Worm (Caenorhabditis elegans): ENCODE measurements around the gene srd-67.

Gene srd-67

DNA sequence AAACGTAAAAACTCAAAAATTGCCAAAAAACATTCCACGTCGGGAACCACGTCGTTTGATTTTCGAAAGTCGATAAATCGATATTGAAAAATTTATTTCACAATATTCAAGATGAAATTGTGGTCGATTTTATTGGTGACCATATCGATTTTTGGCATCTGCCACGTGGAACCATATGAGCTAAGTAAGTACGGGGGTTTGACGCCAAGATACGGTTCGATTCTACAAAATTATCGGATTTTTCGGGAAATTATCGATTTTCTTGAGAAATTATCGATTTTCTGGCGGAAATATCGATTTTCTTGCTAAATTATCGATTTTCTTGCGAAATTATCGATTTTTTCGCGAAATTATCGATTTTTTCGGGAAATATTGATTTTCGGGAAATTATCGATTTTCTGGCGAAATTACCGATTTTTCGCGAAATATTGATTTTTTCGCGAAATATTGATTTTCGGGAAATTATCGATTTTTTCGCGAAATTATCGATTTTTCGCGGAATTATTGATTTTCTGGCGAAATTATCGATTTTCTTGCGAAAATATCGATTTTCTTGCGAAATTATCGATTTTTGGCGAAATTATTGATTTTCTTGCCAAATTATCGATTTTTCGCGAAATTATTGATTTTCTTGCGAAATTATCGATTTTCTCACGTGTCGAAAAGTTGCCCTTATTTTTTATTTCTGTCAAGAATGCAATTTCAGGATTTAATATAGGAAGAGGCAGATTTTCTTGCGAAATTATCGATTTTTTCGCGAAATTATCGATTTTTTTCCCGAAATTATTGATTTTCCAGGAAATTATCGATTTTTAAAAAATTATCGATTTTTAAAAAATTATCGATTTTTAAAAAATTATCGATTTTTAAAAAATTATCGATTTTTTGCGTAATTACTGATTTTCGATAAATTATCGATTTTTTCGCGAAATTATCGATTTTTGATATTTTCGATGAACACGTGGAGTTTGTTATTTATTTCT, 36.6 kb upstream of the srd-67 start, which contains the start of gene Y54F10BM.3:
Y54F10BM.3 (plus strand) TSS at position 51 of the 983 bp plus-strand sequence.
- TF ChIP-seq lin-13 (GFP tag; optimal IDR thresholded peaks at IDR 0.05), result no peak
- peak; percentile 97 for TF ChIP-seq ceh-28 (tag; optimal IDR thresholded peaks at IDR 0.05)

DNA sequence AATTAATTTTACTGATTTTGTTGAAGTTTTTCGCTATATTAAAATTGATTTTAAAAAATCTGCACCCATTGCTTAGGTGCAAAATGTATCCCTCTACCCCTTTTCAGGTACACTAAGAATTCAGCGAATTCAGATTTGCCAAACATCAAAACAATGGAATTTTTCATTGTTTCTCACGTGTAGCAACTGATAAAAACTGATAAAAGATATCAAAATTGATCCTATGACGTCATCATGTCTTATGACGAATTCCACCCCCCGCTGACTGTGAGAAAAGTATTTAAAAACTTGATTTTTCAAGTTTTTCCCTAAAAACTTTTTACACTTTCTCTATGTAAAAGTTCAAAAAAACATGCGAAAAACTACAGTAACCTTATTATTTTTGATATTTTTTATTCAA, 34.9 kb upstream of the srd-67 start, which contains the start of gene Y54F10BM.22:
Y54F10BM.22 (plus strand) TSS at position 331 of the 400 bp plus-strand sequence.
- no peak for TF ChIP-seq ceh-44 (GFP tag; IDR thresholded peaks at IDR 0.05)
- TF ChIP-seq hlh-30 (tag; optimal IDR thresholded peaks at IDR 0.05; ENCODE audit: insufficient read depth), result peak; percentile 3

DNA sequence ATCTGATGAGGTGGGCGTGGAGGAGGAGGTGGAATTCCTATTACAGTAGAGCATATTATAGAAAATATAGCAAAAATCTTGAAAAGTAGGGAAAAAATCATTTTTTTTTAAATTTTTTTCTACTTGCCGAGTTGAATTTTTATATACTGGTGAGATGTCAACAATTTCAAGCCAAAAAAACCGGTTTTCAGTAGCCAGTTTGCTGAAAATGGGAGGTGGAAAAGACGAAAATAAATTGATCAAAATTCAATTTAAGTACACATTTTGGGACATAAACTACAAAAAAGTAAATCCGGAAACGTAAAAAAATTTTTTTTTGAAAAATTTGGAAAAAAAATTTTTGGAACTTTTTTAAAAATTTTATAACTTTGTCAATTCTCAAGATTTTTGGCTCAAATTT, 33.8 kb upstream of the srd-67 start, which contains the start of gene Y54F10BM.23:
Y54F10BM.23 (minus strand) TSS at position 101 of the 400 bp plus-strand sequence.
- TF ChIP-seq nhr-102 (tag; optimal IDR thresholded peaks at IDR 0.05), result no peak
- TF ChIP-seq nhr-11 (tag; optimal IDR thresholded peaks at IDR 0.05), result no peak
- no peak for TF ChIP-seq aly-2 (tag; optimal IDR thresholded peaks at IDR 0.05)
- no peak for TF ChIP-seq Y5F2A.4 (GFP tag; optimal IDR thresholded peaks at IDR 0.05)
- TF ChIP-seq nhr-42 (GFP tag; IDR thresholded peaks at IDR 0.05), result no peak
- no peak for TF ChIP-seq T20F7.1 (GFP tag; optimal IDR thresholded peaks at IDR 0.05)
- no peak for TF ChIP-seq nhr-111 (GFP tag; optimal IDR thresholded peaks at IDR 0.05)
- TF ChIP-seq Y105C5A.15 (GFP tag; IDR thresholded peaks at IDR 0.05), result no peak
- TF ChIP-seq fkh-10 (GFP tag; optimal IDR thresholded peaks at IDR 0.05), result no peak
- TF ChIP-seq tra-1 (GFP tag; IDR thresholded peaks at IDR 0.05), result no peak
- TF ChIP-seq Y48G9A.11 (GFP tag; IDR thresholded peaks at IDR 0.05), result no peak
- no peak for TF ChIP-seq cey-2 (tag; optimal IDR thresholded peaks at IDR 0.05; ENCODE audit: borderline replicate concordance, insufficient read depth)
- no peak for TF ChIP-seq zag-1 (tag; optimal IDR thresholded peaks at IDR 0.05)

DNA sequence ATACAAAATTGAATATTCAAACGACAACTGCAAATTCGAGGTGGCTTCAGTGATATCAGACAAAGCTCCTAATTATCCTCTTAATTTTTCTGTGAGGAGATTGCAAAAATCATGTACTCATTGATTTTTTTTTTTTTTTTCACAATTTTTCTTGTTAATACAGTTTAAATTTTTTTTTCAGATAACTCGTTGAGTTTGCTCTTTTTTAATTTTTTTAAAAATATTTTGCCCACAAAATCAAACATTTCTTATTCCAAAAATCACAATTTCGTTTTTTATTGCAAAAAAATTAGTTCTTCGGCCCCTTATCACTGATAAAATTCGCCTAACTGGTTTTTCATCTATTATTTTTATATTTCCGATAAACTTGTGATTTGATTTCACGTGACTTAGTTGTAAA, 31.2 kb upstream of the srd-67 start, which contains the start of gene Y54F10BM.21:
Y54F10BM.21 (plus strand) TSS at position 301 of the 400 bp plus-strand sequence.
- no peak for TF ChIP-seq aly-2 (tag; optimal IDR thresholded peaks at IDR 0.05)
- no peak for TF ChIP-seq D1046.2 (GFP tag; IDR thresholded peaks at IDR 0.05)
- TF ChIP-seq sdz-12 (GFP tag; optimal IDR thresholded peaks at IDR 0.05), result no peak
- no peak for TF ChIP-seq ceh-44 (GFP tag; IDR thresholded peaks at IDR 0.05)
- TF ChIP-seq daf-19 (GFP tag; conservative IDR thresholded peaks at IDR 0.05), result no peak
- TF ChIP-seq dpl-1 (GFP tag; optimal IDR thresholded peaks at IDR 0.05), result no peak
- no peak for TF ChIP-seq dmd-9 (GFP tag; IDR thresholded peaks at IDR 0.05)
- TF ChIP-seq Y5F2A.4 (GFP tag; optimal IDR thresholded peaks at IDR 0.05), result no peak
- no peak for TF ChIP-seq snpc-4 (tag; optimal IDR thresholded peaks at IDR 0.05)
- TF ChIP-seq pha-4 (GFP tag; IDR thresholded peaks at IDR 0.05), result no peak
- no peak for TF ChIP-seq pha-4 (tag; optimal IDR thresholded peaks at IDR 0.05)
- TF ChIP-seq lsy-2 (tag; optimal IDR thresholded peaks at IDR 0.05), result no peak
- TF ChIP-seq F10B5.3 (tag; optimal IDR thresholded peaks at IDR 0.05), result no peak
- TF ChIP-seq jun-1 (tag; optimal IDR thresholded peaks at IDR 0.05), result no peak
- no peak for TF ChIP-seq nhr-237 (tag; optimal IDR thresholded peaks at IDR 0.05)
- TF ChIP-seq unc-39 (tag; optimal IDR thresholded peaks at IDR 0.05), result no peak

DNA sequence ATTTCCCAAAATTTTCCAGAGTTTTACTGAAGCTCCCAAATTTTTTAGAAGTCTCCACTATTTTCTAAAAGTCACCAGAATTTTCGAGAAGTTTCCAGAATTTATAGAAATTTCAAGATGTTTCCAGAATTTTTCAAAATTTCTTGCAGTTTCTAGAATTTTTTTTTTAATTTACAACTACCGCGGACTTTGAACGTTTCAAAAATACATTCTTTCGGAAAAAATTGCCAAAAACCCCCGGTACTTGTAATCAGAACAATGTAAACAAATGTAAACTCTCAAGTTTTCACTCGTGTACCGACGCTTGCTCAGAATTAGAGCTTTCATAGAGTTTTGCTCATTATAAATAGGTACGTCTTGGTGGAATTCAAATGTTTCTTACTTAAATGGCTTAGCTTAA, 27.1 kb upstream of the srd-67 start, which contains the start of gene fbxa-39:
fbxa-39 (plus strand) TSS at position 301 of the 400 bp plus-strand sequence.
- no peak for TF ChIP-seq ZK337.2 (GFP tag; IDR thresholded peaks at IDR 0.05)

Measured in whole organism, L4 larva.